Fruit fly (Drosophila melanogaster): ENCODE data around the gene Caf1-55.

Caf1-55 gene

DNA sequence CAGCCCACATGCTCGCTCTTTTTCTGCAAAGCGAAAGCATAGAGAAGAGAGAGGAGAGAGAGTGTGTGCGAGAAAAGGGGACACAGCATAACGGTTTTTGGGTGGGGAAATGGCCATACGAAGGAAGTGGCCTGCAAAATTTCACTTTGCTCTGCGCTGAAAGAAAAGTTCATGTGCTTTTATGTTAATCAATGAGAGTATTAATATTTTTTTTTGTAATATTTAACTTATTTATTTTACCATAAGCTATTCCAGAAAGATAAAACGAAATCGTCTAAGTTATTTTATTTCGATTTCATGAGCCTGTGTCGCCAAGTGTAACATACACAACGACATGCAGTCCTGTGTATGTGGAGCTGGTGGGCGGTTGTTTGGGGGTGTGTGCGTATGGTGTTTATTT is 25.1 kb downstream of the Caf1-55 start (continued):
- TF ChIP-seq CG4318 (GFP tag; optimal IDR thresholded peaks at IDR 0.05) (peak; percentile 36), Smox (GFP tag; optimal IDR thresholded peaks at IDR 0.05) (peak; percentile 45), Hr38 (GFP tag; optimal IDR thresholded peaks at IDR 0.05) (no peak), salr (GFP tag; optimal IDR thresholded peaks at IDR 0.05) (no peak), CG6163 (GFP tag; IDR thresholded peaks at IDR 0.05) (peak; percentile 80), Hr39 (GFP tag; optimal IDR thresholded peaks at IDR 0.05) (peak; percentile 21), CG6276 (GFP tag; optimal IDR thresholded peaks at IDR 0.05) (no peak), CG16779 (tag; optimal IDR thresholded peaks at IDR 0.05) (no peak), fd59A (GFP tag; optimal IDR thresholded peaks at IDR 0.05) (peak; percentile 40), lz (GFP tag; optimal IDR thresholded peaks at IDR 0.05) (peak; percentile 51)

DNA sequence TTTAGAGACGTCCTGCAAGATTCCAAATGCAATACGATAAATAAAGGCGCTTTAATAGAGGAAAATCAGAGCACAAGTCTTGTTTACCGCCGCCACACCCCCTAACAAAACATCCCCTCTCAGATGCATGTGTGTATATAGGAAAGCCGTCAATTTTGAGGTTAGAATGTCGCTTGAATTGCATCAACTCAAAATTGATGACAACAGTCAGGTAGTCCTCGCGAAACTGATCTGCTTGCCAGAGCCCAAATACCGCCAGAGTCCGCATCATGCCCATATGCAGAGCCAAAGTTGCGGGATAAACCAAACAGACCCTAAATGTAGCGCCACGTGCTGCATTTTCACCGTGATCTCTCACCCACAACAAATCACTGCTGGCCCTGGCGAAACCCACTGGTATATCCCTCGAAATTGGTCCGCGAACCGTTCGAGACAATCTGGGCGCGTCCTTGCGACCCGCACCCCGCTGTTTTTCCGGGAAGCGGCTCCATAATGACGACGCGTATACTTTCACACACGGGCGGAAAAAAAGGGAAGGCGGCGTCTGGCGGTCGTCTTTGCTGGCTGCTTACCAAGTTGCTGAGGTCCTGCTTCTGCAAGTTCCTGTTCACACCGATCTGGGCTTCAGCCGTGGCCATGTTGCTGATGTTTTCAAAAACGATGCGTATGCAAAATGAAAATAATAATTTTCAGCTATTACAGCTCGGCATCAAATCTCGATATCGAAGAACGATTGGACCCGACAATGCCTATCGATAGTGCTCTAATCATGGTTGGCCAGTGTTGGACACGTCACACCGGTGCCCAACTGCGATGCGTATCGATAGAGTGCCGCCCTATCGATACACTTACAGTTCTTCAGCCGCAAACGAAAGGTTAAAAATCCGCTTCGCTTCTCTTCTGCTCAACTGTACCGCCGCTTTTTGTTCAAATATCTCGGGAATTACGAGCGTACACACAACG is 37.6 kb downstream of the Caf1-55 start, which contains the start of the genes eIF2gamma and Set:
Gene eIF2gamma (minus strand): TSS at position 749 of the 963 bp plus-strand sequence.
Gene Set (plus strand): TSS at position 843 of the 963 bp plus-strand sequence.
- TF ChIP-seq Sox14 (GFP tag; optimal IDR thresholded peaks at IDR 0.05) (no peak), CG1621 (tag; optimal IDR thresholded peaks at IDR 0.05) (peak; percentile 38), CG31627 (GFP tag; optimal IDR thresholded peaks at IDR 0.05) (peak; percentile 30), esn (GFP tag; optimal IDR thresholded peaks at IDR 0.05) (no peak), OdsH (GFP tag; optimal IDR thresholded peaks at IDR 0.05) (no peak), CG6792 (GFP tag; optimal IDR thresholded peaks at IDR 0.05) (no peak), CG8319 (GFP tag; optimal IDR thresholded peaks at IDR 0.05) (no peak), cyc (GFP tag; optimal IDR thresholded peaks at IDR 0.05) (peak; percentile 28), Gug (GFP tag; IDR thresholded peaks at IDR 0.05) (no peak)

DNA sequence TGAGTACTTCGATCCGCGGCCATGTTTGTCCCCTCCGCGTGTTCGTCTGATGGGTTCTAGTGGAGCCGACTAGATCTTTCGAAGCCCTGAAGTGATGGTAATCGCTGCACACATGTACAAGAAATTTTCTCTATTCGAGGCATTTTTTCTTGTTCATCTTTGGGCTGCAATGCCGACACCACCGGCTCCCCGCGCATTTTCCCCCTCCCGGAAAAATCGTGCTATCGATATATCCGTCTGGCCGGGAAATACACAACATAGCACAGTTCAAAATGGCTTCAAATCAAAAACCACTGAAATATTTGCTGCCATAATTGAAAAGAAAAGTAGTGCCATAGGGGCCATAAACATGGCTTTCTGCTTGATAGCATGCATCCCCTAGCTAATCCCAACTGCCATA is 38.6 kb downstream of the Caf1-55 start:
- no peak for TF ChIP-seq Eip75B (GFP tag; optimal IDR thresholded peaks at IDR 0.05)
- no peak for TF ChIP-seq CG6808 (GFP tag; optimal IDR thresholded peaks at IDR 0.05)
- TF ChIP-seq Hr4 (GFP tag; optimal IDR thresholded peaks at IDR 0.05): no peak
- TF ChIP-seq CG6792 (GFP tag; optimal IDR thresholded peaks at IDR 0.05): no peak
- TF ChIP-seq topi (GFP tag; optimal IDR thresholded peaks at IDR 0.05): no peak
- no peak for TF ChIP-seq Eip78C (GFP tag)
- TF ChIP-seq CG11762 (GFP tag; optimal IDR thresholded peaks at IDR 0.05; ENCODE audit: insufficient read depth): no peak
- TF ChIP-seq Gug (GFP tag; IDR thresholded peaks at IDR 0.05): no peak
- no peak for TF ChIP-seq lz (GFP tag; optimal IDR thresholded peaks at IDR 0.05)

DNA sequence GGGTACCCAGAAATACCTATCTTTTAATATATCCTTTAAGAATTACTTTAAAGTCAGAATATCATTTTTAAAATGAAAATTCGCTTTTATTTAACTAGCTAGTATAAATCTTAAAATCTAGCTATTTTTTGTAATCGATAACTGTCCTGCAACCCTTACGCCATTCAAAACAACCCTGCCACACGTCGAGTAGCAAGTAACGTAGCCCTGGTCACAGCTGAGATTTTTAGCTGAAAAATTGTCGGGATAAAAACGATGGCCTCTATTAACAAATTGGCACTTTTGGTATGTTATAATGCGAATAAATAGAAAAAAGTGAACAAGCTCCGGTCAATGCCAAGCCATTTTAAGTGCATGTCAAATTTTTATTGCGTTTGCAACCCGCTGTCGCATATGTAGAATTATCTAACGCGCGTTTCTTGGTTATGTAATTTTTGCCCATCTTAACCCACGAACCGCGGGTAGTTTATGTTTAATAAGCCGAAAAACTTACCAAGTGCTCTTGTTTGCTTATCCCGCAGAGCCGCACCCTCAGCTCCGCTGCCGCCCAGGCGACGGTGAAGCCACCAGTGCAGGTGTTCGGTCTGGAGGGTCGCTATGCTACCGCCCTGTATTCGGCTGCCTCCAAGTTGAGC is 40.1 kb downstream of the Caf1-55 start, which contains the start of gene ATPsynO:
Gene ATPsynO (plus strand): TSS at position 186 of the 635 bp plus-strand sequence.
- TF ChIP-seq CG1621 (tag; optimal IDR thresholded peaks at IDR 0.05) (no peak), vri (GFP tag; optimal IDR thresholded peaks at IDR 0.05) (peak; percentile 93), esn (GFP tag; optimal IDR thresholded peaks at IDR 0.05) (peak; percentile 16), CG3032 (tag; optimal IDR thresholded peaks at IDR 0.05) (peak; percentile 35)

DNA sequence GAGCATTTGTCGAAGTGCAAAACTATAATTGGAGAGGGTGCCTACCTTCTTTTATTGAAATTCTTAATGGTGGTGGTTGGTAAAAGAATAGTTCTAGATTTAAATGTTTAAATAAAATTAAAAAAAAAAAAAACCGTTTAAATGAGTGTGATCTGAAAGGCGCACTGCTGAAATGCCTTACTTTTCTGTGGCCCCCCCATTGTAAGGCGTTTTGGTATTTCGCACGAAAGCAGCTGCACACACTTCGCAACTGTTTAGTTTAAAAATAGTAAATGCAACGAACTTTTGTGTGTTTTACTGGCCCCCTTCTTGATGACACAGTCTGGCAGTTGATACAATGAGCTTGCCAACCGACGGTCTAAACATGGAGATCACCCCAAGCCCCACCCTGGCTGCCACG is 43.0 kb downstream of the Caf1-55 start, which contains the start of the genes CG14864 and Zip88E:
Gene CG14864 (minus strand): TSS at position 113 of the 400 bp plus-strand sequence.
Gene Zip88E (plus strand): TSS at position 237 of the 400 bp plus-strand sequence.
- TF ChIP-seq OdsH (GFP tag; optimal IDR thresholded peaks at IDR 0.05) (no peak), Eip78C (GFP tag) (no peak), Met (GFP tag; optimal IDR thresholded peaks at IDR 0.05) (no peak), Lpt (GFP tag; optimal IDR thresholded peaks at IDR 0.05) (no peak), CG8319 (GFP tag; optimal IDR thresholded peaks at IDR 0.05) (no peak), Sox102F (GFP tag; optimal IDR thresholded peaks at IDR 0.05) (no peak), net (GFP tag; optimal IDR thresholded peaks at IDR 0.05) (no peak), Hr4 (GFP tag; optimal IDR thresholded peaks at IDR 0.05) (no peak), achi (GFP tag; optimal IDR thresholded peaks at IDR 0.05) (no peak), Sox15 (GFP tag; optimal IDR thresholded peaks at IDR 0.05) (no peak)

Measured in whole organism, prepupa.